Fruit fly (Drosophila melanogaster) whole organism, pupa: ENCODE data around the gene CG14301.

Experiments used
- CG12605 ChIP-seq: fragments of 200-800 bp; sonication (Bioruptor generic); IDR thresholded peaks from 2 replicates; pipeline ENCODE4 v1.3.6; 2022; ENCODE audit warnings: missing biosample characterization, missing genetic modification characterization
- CG13204 ChIP-seq: fragments of 200-800 bp; sonication (Bioruptor generic); optimal IDR thresholded peaks from 2 replicates; lab custom pipeline; 2018; ENCODE audit warnings: missing biosample characterization, mild to moderate bottlenecking, missing genetic modification characterization, moderate library complexity
- CG14655 ChIP-seq: fragments of 200-800 bp; sonication (Bioruptor generic); optimal IDR thresholded peaks from 3 replicates; lab custom pipeline; 2017; ENCODE audit warnings: mild to moderate bottlenecking, missing biosample characterization, missing genetic modification reagents, missing genetic modification characterization
- CG17806 ChIP-seq: fragments of 200-800 bp; sonication (Bioruptor generic); optimal IDR thresholded peaks from 2 replicates; lab custom pipeline; 2018; ENCODE audit warnings: missing biosample characterization, mild to moderate bottlenecking, missing genetic modification characterization, moderate library complexity
- CG32121 ChIP-seq: fragments of 200-800 bp; sonication (Bioruptor generic); IDR thresholded peaks from 2 replicates; pipeline ENCODE4 v1.3.6; 2022; ENCODE audit warnings: missing biosample characterization, missing genetic modification characterization
- CG34367 ChIP-seq: fragments of 200-800 bp; sonication (Bioruptor generic); optimal IDR thresholded peaks from 2 replicates; lab custom pipeline; 2018; ENCODE audit warnings: missing biosample characterization, mild to moderate bottlenecking, missing genetic modification characterization
- CG4496 ChIP-seq: fragments of 200-800 bp; sonication (Bioruptor generic); IDR thresholded peaks from 3 replicates; pipeline ENCODE4 v1.3.6; 2022; ENCODE audit warnings: missing biosample characterization, missing genetic modification characterization
- CG9948 ChIP-seq: fragments of 200-800 bp; sonication (Bioruptor generic); optimal IDR thresholded peaks from 2 replicates; lab custom pipeline; 2018; ENCODE audit warnings: missing biosample characterization, mild to moderate bottlenecking, missing genetic modification characterization, moderate library complexity
- EcR ChIP-seq: fragments of 200-800 bp; sonication (Bioruptor generic); optimal IDR thresholded peaks from 3 replicates; lab custom pipeline; 2019; ENCODE audit warnings: missing biosample characterization, missing genetic modification characterization, mild to moderate bottlenecking, moderate library complexity, missing genetic modification reagents
- Ets98B ChIP-seq: fragments of 200-800 bp; sonication (Bioruptor generic); IDR thresholded peaks from 2 replicates; pipeline ENCODE4 v1.3.6; 2022; ENCODE audit warnings: missing biosample characterization, missing genetic modification characterization
- Pif1A ChIP-seq: fragments of 200-800 bp; sonication (Bioruptor generic); optimal IDR thresholded peaks from 3 replicates; lab custom pipeline; 2016; ENCODE audit warnings: missing biosample characterization, missing genetic modification characterization
- fd96Ca ChIP-seq: fragments of 200-800 bp; sonication (Bioruptor generic); IDR thresholded peaks from 3 replicates; pipeline ENCODE4 v1.3.6; 2022; ENCODE audit warnings: missing biosample characterization, missing genetic modification characterization
- gl ChIP-seq: fragments of 200-800 bp; sonication (Bioruptor generic); optimal IDR thresholded peaks from 2 replicates; lab custom pipeline; 2018; ENCODE audit warnings: missing biosample characterization, mild to moderate bottlenecking, missing genetic modification characterization

DNA sequence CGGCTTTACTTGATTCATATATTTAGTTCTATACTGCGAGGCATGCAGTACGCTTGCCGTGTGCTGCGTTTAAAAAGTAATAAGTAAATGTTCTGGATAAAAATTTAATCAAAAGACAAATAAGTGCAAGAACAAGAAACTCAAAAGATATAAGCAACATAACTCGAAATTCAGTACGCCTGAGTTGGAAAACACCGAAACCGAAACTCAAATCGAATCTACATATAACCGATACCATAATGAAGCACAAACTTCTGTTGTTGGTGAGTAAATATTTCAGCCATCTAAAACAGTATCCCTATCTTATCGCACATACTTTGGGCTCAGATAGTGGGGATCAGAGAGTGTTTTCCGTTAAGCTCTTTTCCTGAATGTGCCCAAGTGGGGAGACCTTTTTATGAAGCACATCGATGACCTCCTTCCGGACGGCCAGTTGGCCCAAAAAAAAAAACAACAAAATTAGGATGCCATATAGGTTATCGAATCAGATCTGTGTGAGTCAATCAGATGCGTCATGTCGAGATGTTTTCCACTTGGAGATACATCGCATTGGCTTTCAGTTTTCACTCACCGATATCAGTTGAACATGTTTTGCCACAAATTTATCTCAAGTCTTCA lies 30.0 kb upstream of the CG14301 start, which contains the start of gene CG31230:
- TF ChIP-seq CG14655 (GFP tag; lab: Kevin White, UChicago) (no peak), CG13204 (GFP tag; lab: Kevin White, UChicago) (no peak), CG12605 (GFP tag; lab: Robert Waterston, UW) (no peak), CG34367 (no peak), CG17806 (tag; lab: Kevin White, UChicago) (no peak), EcR (GFP tag; lab: Kevin White, UChicago) (no peak), Pif1A (GFP tag; lab: Kevin White, UChicago) (no peak), CG9948 (tag; lab: Kevin White, UChicago) (no peak), CG4496 (GFP tag; lab: Robert Waterston, UW) (no peak), gl (no peak), CG32121 (GFP tag; lab: Robert Waterston, UW) (no peak), Ets98B (no peak), fd96Ca (GFP tag; lab: Robert Waterston, UW) (no peak)
